Fruit fly (Drosophila melanogaster) whole organism, pupa: ENCODE measurements around the gene Teh3.

Experiments
- CG10348 ChIP-seq: fragments of 200-800 bp; sonication (Bioruptor generic); IDR thresholded peaks from 2 replicates; pipeline ENCODE4 v1.3.6; 2022; ENCODE audit warnings: missing biosample characterization, missing genetic modification characterization
- CG15710 ChIP-seq: fragments of 200-800 bp; sonication (Bioruptor generic); optimal IDR thresholded peaks from 2 replicates; lab custom pipeline; 2018; ENCODE audit warnings: missing biosample characterization, mild to moderate bottlenecking, missing genetic modification characterization, moderate library complexity
- CG4496 ChIP-seq: fragments of 200-800 bp; sonication (Bioruptor generic); IDR thresholded peaks from 3 replicates; pipeline ENCODE4 v1.3.6; 2022; ENCODE audit warnings: missing biosample characterization, missing genetic modification characterization
- Pif1B ChIP-seq: fragments of 200-800 bp; sonication (Bioruptor generic); optimal IDR thresholded peaks from 3 replicates; lab custom pipeline; 2016; ENCODE audit warnings: missing biosample characterization, missing genetic modification characterization
- gl ChIP-seq: fragments of 200-800 bp; sonication (Bioruptor generic); optimal IDR thresholded peaks from 2 replicates; lab custom pipeline; 2018; ENCODE audit warnings: missing biosample characterization, mild to moderate bottlenecking, missing genetic modification characterization

DNA sequence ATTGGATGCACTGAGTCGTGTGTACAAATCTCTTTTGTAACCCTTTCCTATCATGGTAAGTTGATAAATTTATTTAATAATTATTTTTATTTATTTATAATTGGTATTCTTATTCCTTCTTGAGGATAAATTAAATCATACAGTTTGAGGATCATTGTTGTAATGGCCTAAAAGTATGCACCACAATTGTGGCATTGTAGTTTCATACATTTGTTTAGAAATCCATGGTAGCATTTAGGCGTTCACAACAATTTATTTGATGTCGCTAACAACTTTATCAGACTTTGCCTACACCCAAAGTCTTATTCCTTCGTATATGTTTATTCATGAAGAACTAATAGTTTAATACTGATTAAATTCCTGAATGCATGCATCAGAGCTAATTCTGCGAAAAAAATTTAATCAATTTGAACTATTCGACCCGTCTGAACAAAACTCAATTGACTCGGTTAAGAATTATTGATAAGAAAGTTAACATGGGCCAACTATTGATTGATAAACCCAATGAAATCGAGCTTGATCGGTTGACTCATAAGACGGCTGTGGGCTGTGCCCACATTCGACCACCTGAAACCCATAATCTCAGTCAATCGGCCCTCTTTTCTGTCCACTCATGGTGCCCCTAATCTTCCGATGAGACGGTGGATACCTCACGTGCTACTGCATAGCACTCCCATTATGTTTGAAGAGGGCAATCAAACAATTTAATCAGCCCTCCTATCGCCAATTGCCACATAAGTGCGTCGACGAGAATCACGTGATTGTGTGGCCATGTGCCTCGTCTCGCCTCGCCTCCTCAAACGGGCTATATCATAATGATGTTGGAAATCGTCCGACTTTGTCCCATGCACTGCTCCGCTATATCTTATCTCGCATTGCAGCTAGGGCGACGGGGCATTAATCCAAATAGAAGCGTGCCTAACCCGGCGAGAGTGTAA, 35.1 kb upstream of the Teh3 start:
- no peak for TF ChIP-seq Pif1B (GFP tag; lab: Kevin White, UChicago)
- peak; percentile 37; the same call in 1 of the 3 replicates for TF ChIP-seq CG4496 (GFP tag; lab: Robert Waterston, UW)
- TF ChIP-seq gl (tag; lab: Kevin White, UChicago) = no peak
- TF ChIP-seq CG15710 = no peak
- TF ChIP-seq CG10348 = no peak
